Worm (Caenorhabditis elegans) whole organism, L4 larva: Measurements from ENCODE around the gene str-129.

ENCODE experiments used
- D1046.2 ChIP-seq: fragments of 200-800 bp; sonication (Bioruptor generic); IDR thresholded peaks from 2 replicates; pipeline ENCODE4 v1.3.6; 2022; ENCODE audit warnings: missing genetic modification characterization, missing compliant biosample characterization
- R02D3.7 ChIP-seq: fragments of 150-350 bp; sonication (generic microtip); optimal IDR thresholded peaks from 3 replicates; lab custom pipeline; 2014; ENCODE audit warnings: missing biosample characterization, missing genetic modification characterization
- Y105C5A.15 ChIP-seq: fragments of 200-800 bp; sonication (Bioruptor generic); IDR thresholded peaks from 2 replicates; pipeline ENCODE4 v1.3.6; 2022; ENCODE audit warnings: missing genetic modification characterization, missing compliant biosample characterization
- ZK337.2 ChIP-seq: fragments of 200-800 bp; sonication (Bioruptor generic); IDR thresholded peaks from 2 replicates; pipeline ENCODE4 v1.3.6; 2022; ENCODE audit warnings: missing genetic modification reagents, missing genetic modification characterization, missing compliant biosample characterization
- ZK546.5 ChIP-seq, 2 experiments: sonication (generic microtip); optimal IDR thresholded peaks; 2 replicates each; lab custom pipeline; 2017; ENCODE audit warnings: missing biosample characterization in 2 of 2, missing genetic modification characterization in 2 of 2
- aha-1 ChIP-seq: fragments of 150-350 bp; peaks from one replicate; lab custom pipeline; 2014; ENCODE audit warnings: missing biosample characterization, missing genetic modification characterization
- arid-1 ChIP-seq: fragments of 200-800 bp; sonication (Bioruptor generic); conservative IDR thresholded peaks from 2 replicates; pipeline ENCODE4 v1.3.6; 2022; ENCODE audit warnings: missing genetic modification reagents, missing genetic modification characterization, missing compliant biosample characterization
- attf-4 ChIP-seq: sonication (generic microtip); optimal IDR thresholded peaks from 3 replicates; lab custom pipeline; 2017; ENCODE audit warnings: missing biosample characterization, missing genetic modification characterization
- ceh-28 ChIP-seq: fragments of 150-350 bp; optimal IDR thresholded peaks from 2 replicates; lab custom pipeline; 2014; ENCODE audit warnings: missing biosample characterization, missing genetic modification reagents, missing genetic modification characterization
- ceh-62 ChIP-seq: sonication (generic microtip); optimal IDR thresholded peaks from 2 replicates; lab custom pipeline; 2017; ENCODE audit warnings: missing biosample characterization, missing genetic modification characterization
- ceh-82 ChIP-seq: sonication (generic microtip); optimal IDR thresholded peaks from 2 replicates; lab custom pipeline; 2017; ENCODE audit warnings: missing biosample characterization, missing genetic modification characterization
- cey-2 ChIP-seq: sonication (generic microtip); optimal IDR thresholded peaks from 3 replicates; lab custom pipeline; 2017; ENCODE audit warnings: missing genetic modification characterization, mild to moderate bottlenecking, missing compliant biosample characterization, antibody characterized with exemption, borderline replicate concordance; ENCODE audit not compliant: insufficient read depth
- daf-8 ChIP-seq: fragments of 200-800 bp; sonication (Bioruptor generic); IDR thresholded peaks from 2 replicates; pipeline ENCODE4 v1.3.6; 2022; ENCODE audit warnings: missing genetic modification characterization, missing compliant biosample characterization
- dve-1 ChIP-seq: sonication (generic microtip); optimal IDR thresholded peaks from 2 replicates; lab custom pipeline; 2017; ENCODE audit warnings: antibody characterized with exemption, mild to moderate bottlenecking, missing genetic modification characterization, missing compliant biosample characterization; ENCODE audit not compliant: insufficient read depth
- egl-27 ChIP-seq: sonication (generic microtip); optimal IDR thresholded peaks from 3 replicates; lab custom pipeline; 2017; ENCODE audit warnings: missing biosample characterization, missing genetic modification reagents, missing genetic modification characterization
- egl-43 ChIP-seq: fragments of 200-800 bp; sonication (Bioruptor generic); IDR thresholded peaks from 2 replicates; pipeline ENCODE4 v1.3.6; 2022; ENCODE audit warnings: missing genetic modification reagents, missing genetic modification characterization, missing compliant biosample characterization
- fkh-10 ChIP-seq: fragments of 150-350 bp; optimal IDR thresholded peaks from 2 replicates; lab custom pipeline; 2014; ENCODE audit warnings: missing biosample characterization, missing genetic modification reagents, missing genetic modification characterization
- hif-1 ChIP-seq, 2 experiments: sonication (generic microtip); optimal IDR thresholded peaks; 2 replicates each; lab custom pipeline; 2016 to 2017; ENCODE audit warnings: missing compliant biosample characterization in 2 of 2, missing genetic modification characterization in 2 of 2, missing genetic modification reagents in 2 of 2, missing genotype in 2 of 2, mild to moderate bottlenecking in 1 of 2
- hlh-11 ChIP-seq: fragments of 200-800 bp; sonication (Bioruptor generic); optimal IDR thresholded peaks from 2 replicates; lab custom pipeline; 2018; ENCODE audit warnings: mild to moderate bottlenecking, missing genetic modification characterization, missing compliant biosample characterization
- jun-1 ChIP-seq: fragments of 150-350 bp; optimal IDR thresholded peaks from 2 replicates; lab custom pipeline; 2014; ENCODE audit warnings: missing biosample characterization, missing genetic modification reagents, missing genetic modification characterization
- lin-1 ChIP-seq: fragments of 200-800 bp; sonication (Bioruptor generic); IDR thresholded peaks from 2 replicates; pipeline ENCODE4 v1.3.6; 2022; ENCODE audit warnings: missing genetic modification reagents, missing genetic modification characterization, missing compliant biosample characterization
- lin-15B ChIP-seq: fragments of 150-350 bp; sonication (generic microtip); optimal IDR thresholded peaks from 3 replicates; lab custom pipeline; 2014; ENCODE audit warnings: missing biosample characterization, missing genetic modification characterization
- lin-38 ChIP-seq: fragments of 200-800 bp; sonication (Bioruptor generic); IDR thresholded peaks from 2 replicates; pipeline ENCODE4 v1.3.6; 2022; ENCODE audit warnings: missing genetic modification reagents, missing genetic modification characterization, missing compliant biosample characterization
- lin-39 ChIP-seq: fragments of 150-350 bp; optimal IDR thresholded peaks from 2 replicates; lab custom pipeline; 2014; ENCODE audit warnings: missing biosample characterization, missing genetic modification reagents, missing genetic modification characterization
- mdt-29 ChIP-seq: fragments of 200-800 bp; sonication (Bioruptor generic); IDR thresholded peaks from 2 replicates; pipeline ENCODE4 v1.3.6; 2022; ENCODE audit warnings: missing genetic modification reagents, missing genetic modification characterization, missing compliant biosample characterization
- mes-2 ChIP-seq: sonication (generic microtip); optimal IDR thresholded peaks from 2 replicates; lab custom pipeline; 2016; ENCODE audit warnings: missing genotype, mild to moderate bottlenecking, missing genetic modification characterization, missing compliant biosample characterization; ENCODE audit not compliant: poor library complexity, severe bottlenecking
- nhr-10 ChIP-seq: fragments of 150-350 bp; optimal IDR thresholded peaks from 2 replicates; lab custom pipeline; 2014; ENCODE audit warnings: missing biosample characterization, missing genetic modification characterization
- nhr-102 ChIP-seq: sonication (generic microtip); optimal IDR thresholded peaks from 2 replicates; lab custom pipeline; 2016; ENCODE audit warnings: mild to moderate bottlenecking, missing genetic modification characterization, moderate library complexity, missing compliant biosample characterization
- nhr-237 ChIP-seq: sonication (generic microtip); optimal IDR thresholded peaks from 2 replicates; lab custom pipeline; 2017; ENCODE audit warnings: missing biosample characterization, missing genetic modification characterization
- nhr-28 ChIP-seq: fragments of 150-350 bp; optimal IDR thresholded peaks from 2 replicates; lab custom pipeline; 2014; ENCODE audit warnings: missing biosample characterization, missing genetic modification characterization
- nhr-76 ChIP-seq: fragments of 150-350 bp; optimal IDR thresholded peaks from 2 replicates; lab custom pipeline; 2014; ENCODE audit warnings: missing biosample characterization, missing genetic modification characterization
- php-3 ChIP-seq: fragments of 200-800 bp; sonication (Bioruptor generic); IDR thresholded peaks from 2 replicates; pipeline ENCODE4 v1.3.6; 2022; ENCODE audit warnings: missing genetic modification reagents, missing genetic modification characterization, missing compliant biosample characterization
- set-16 ChIP-seq: fragments of 200-800 bp; sonication (Bioruptor generic); IDR thresholded peaks from 2 replicates; pipeline ENCODE4 v1.3.6; 2022; ENCODE audit warnings: missing genetic modification reagents, missing genetic modification characterization, missing compliant biosample characterization
- skn-1 ChIP-seq: fragments of 150-350 bp; optimal IDR thresholded peaks from 2 replicates; lab custom pipeline; 2014; ENCODE audit warnings: missing biosample characterization, missing genetic modification characterization
- snpc-1.2 ChIP-seq: fragments of 200-800 bp; sonication (Bioruptor generic); IDR thresholded peaks from 2 replicates; pipeline ENCODE4 v1.3.6; 2022; ENCODE audit warnings: missing genetic modification reagents, missing genetic modification characterization, missing compliant biosample characterization
- unc-62 ChIP-seq, 3 experiments: fragments of 150-350 bp in 1 of 3; sonication (generic microtip); optimal IDR thresholded peaks in 2 of 3; peaks in 1 of 3; 1 replicate in 1 of 3; 2 replicates in 2 of 3; lab custom pipeline; 2014 to 2017; ENCODE audit warnings: missing biosample characterization in 3 of 3, missing genetic modification characterization in 3 of 3, missing genetic modification reagents in 3 of 3, missing genotype in 1 of 3
- zfp-2 ChIP-seq: sonication (generic microtip); optimal IDR thresholded peaks from 2 replicates; lab custom pipeline; 2016; ENCODE audit warnings: mild to moderate bottlenecking, missing genetic modification characterization, missing compliant biosample characterization
- zfp-3 ChIP-seq: fragments of 200-800 bp; sonication (Bioruptor generic); conservative IDR thresholded peaks from 2 replicates; pipeline ENCODE4 v1.3.6; 2022; ENCODE audit warnings: missing genetic modification reagents, missing genetic modification characterization, missing compliant biosample characterization
- ztf-7 ChIP-seq: fragments of 150-350 bp; optimal IDR thresholded peaks from 2 replicates; lab custom pipeline; 2014; ENCODE audit warnings: missing biosample characterization, missing genetic modification characterization

Gene str-129

ce11 chrV:8054130-8054529, 38.2 kb downstream of the str-129 start, which contains the start of gene ZC513.2:
ZC513.2 (plus strand) TSS chrV:8054430.
- no peak for TF ChIP-seq Y105C5A.15 (GFP tag; lab: Robert Waterston, UW)
- peak; percentile 11 for TF ChIP-seq jun-1 (tag; lab: Kevin White, UChicago)
- peak; percentile 28 for TF ChIP-seq aha-1

- TF ChIP-seq php-3 (GFP tag; lab: Robert Waterston, UW), result no peak
- peak; percentile 42 for TF ChIP-seq dve-1
Measured at ce11 chrV:8051851-8052250, 40.4 kb downstream of the str-129 start, which contains the start of gene sth-1. sth-1 (plus strand) TSS chrV:8052151.

- no peak for TF ChIP-seq hif-1 (tag; optimal IDR thresholded peaks at IDR 0.05; lab: Kevin White, UChicago)
- TF ChIP-seq nhr-102 (tag; lab: Kevin White, UChicago), result no peak
- no peak for TF ChIP-seq ztf-7 (tag; lab: Kevin White, UChicago)
- no peak for TF ChIP-seq arid-1
- TF ChIP-seq zfp-3 (GFP tag; lab: Robert Waterston, UW), result no peak
- TF ChIP-seq attf-4 (tag; lab: Kevin White, UChicago), result no peak
Measured at ce11 chrV:8050811-8051210, 41.5 kb downstream of the str-129 start, which contains the start of gene col-43. col-43 (minus strand) TSS chrV:8050911.

ce11 chrV:8050059-8050677, 42.1 kb downstream of the str-129 start:
- no peak for TF ChIP-seq jun-1 (tag; lab: Kevin White, UChicago)
- TF ChIP-seq set-16 (GFP tag; lab: Robert Waterston, UW), result peak; percentile 96
- TF ChIP-seq aha-1, result peak; percentile 30

ce11 chrV:8046706-8047105, 45.6 kb downstream of the str-129 start, which contains the start of gene ZC513.3:
ZC513.3 (plus strand) TSS chrV:8047006.
- TF ChIP-seq lin-38, result no peak
- no peak for TF ChIP-seq skn-1 (tag; lab: Kevin White, UChicago)
- TF ChIP-seq Y105C5A.15 (GFP tag; lab: Robert Waterston, UW), result no peak
- TF ChIP-seq php-3 (GFP tag; lab: Robert Waterston, UW), result no peak
- TF ChIP-seq egl-27 (tag; lab: Kevin White, UChicago), result no peak
- TF ChIP-seq cey-2, result no peak
- TF ChIP-seq lin-39 (tag; lab: Kevin White, UChicago), result no peak
- TF ChIP-seq snpc-1.2 (GFP tag; lab: Robert Waterston, UW), result no peak
- no peak for TF ChIP-seq lin-15B (tag; lab: Kevin White, UChicago)
- no peak for TF ChIP-seq ceh-28
- no peak for TF ChIP-seq zfp-3 (GFP tag; lab: Robert Waterston, UW)

ce11 chrV:8044957-8045356, 47.3 kb downstream of the str-129 start:
- peak; percentile 3 for TF ChIP-seq mes-2 (tag; lab: Kevin White, UChicago)
- peak; percentile 16 for TF ChIP-seq nhr-28 (tag; lab: Kevin White, UChicago)
- peak; percentile 5 for TF ChIP-seq hlh-11
- TF ChIP-seq D1046.2 (GFP tag; lab: Robert Waterston, UW), result no peak
- no peak for TF ChIP-seq ztf-7 (tag; lab: Kevin White, UChicago)
- no peak for TF ChIP-seq nhr-76 (tag; lab: Kevin White, UChicago)

ce11 chrV:8043664-8044063, 48.6 kb downstream of the str-129 start:
- no peak for TF ChIP-seq lin-1 (GFP tag; lab: Robert Waterston, UW)
- TF ChIP-seq arid-1, result no peak
- no peak for TF ChIP-seq egl-43
- no peak for TF ChIP-seq ZK546.5 (tag; optimal IDR thresholded peaks at IDR 0.05; lab: Kevin White, UChicago)
- no peak for TF ChIP-seq ceh-82 (tag; lab: Kevin White, UChicago)
- TF ChIP-seq fkh-10 (GFP tag; lab: Kevin White, UChicago), result no peak
- no peak for TF ChIP-seq nhr-28 (tag; lab: Kevin White, UChicago)
- peak; percentile 60 for TF ChIP-seq aha-1
- TF ChIP-seq nhr-10 (tag; lab: Kevin White, UChicago), result no peak
- TF ChIP-seq R02D3.7 (tag; lab: Kevin White, UChicago), result no peak
- TF ChIP-seq unc-62 (GFP tag; optimal IDR thresholded peaks at IDR 0.05 in 1 of 2; lab: Kevin White, UChicago), result peak in 1 of 2 experiments; percentile 60
- TF ChIP-seq unc-62 (tag; optimal IDR thresholded peaks at IDR 0.05; lab: Kevin White, UChicago), result no peak
- TF ChIP-seq mdt-29 (GFP tag; lab: Robert Waterston, UW), result no peak
- no peak for TF ChIP-seq ceh-62 (tag; lab: Kevin White, UChicago)
- TF ChIP-seq ZK337.2 (GFP tag; lab: Robert Waterston, UW), result no peak
- no peak for TF ChIP-seq zfp-2 (tag; lab: Kevin White, UChicago)
- TF ChIP-seq daf-8 (GFP tag; lab: Robert Waterston, UW), result no peak
- TF ChIP-seq nhr-237, result no peak
